Fruit fly (Drosophila melanogaster) whole organism, embryonic: ENCODE measurements around the gene CG10089.
A peak's percentile ranks its signal among the peaks of the same experiment; 100 is the strongest.

Source experiments
- Adf1 ChIP-seq: fragments of 200-800 bp; sonication (Bioruptor generic); IDR thresholded peaks from 2 replicates; pipeline ENCODE4 v1.3.6; 2022; ENCODE audit warnings: missing biosample characterization, missing genetic modification characterization
- Bgb ChIP-seq: fragments of 200-800 bp; sonication (Bioruptor generic); IDR thresholded peaks from 2 replicates; pipeline ENCODE4 v1.3.6; 2022; ENCODE audit warnings: missing biosample characterization, missing genetic modification characterization; ENCODE audit not compliant: partially characterized antibody
- BtbVII ChIP-seq: fragments of 200-800 bp; sonication (Bioruptor generic); optimal IDR thresholded peaks from 3 replicates; lab custom pipeline; 2017; ENCODE audit warnings: missing biosample characterization, mild to moderate bottlenecking, missing genetic modification characterization
- CG10274 ChIP-seq: fragments of 200-800 bp; sonication (Bioruptor generic); optimal IDR thresholded peaks from 3 replicates; lab custom pipeline; 2017; ENCODE audit warnings: missing biosample characterization, mild to moderate bottlenecking, missing genetic modification characterization
- CG10321 ChIP-seq: fragments of 200-800 bp; sonication (Bioruptor generic); IDR thresholded peaks from 2 replicates; pipeline ENCODE4 v1.3.6; 2022; ENCODE audit warnings: missing biosample characterization, missing genetic modification characterization
- CG10543 ChIP-seq: fragments of 200-800 bp; sonication (Bioruptor generic); optimal IDR thresholded peaks from 3 replicates; lab custom pipeline; 2017; ENCODE audit warnings: missing biosample characterization, mild to moderate bottlenecking, missing genetic modification characterization, moderate library complexity
- CG11723 ChIP-seq: fragments of 200-800 bp; sonication (Bioruptor generic); optimal IDR thresholded peaks from 2 replicates; lab custom pipeline; 2017; ENCODE audit warnings: missing biosample characterization, mild to moderate bottlenecking, missing genetic modification characterization
- CG12659 ChIP-seq: fragments of 200-800 bp; sonication (Bioruptor generic); optimal IDR thresholded peaks from 3 replicates; lab custom pipeline; 2017; ENCODE audit warnings: mild to moderate bottlenecking, missing biosample characterization, missing genetic modification reagents, missing genetic modification characterization
- CG12942 ChIP-seq: fragments of 200-800 bp; sonication (Bioruptor generic); optimal IDR thresholded peaks from 3 replicates; lab custom pipeline; 2016; ENCODE audit warnings: missing biosample characterization, missing genetic modification characterization
- CG13287 ChIP-seq: fragments of 200-800 bp; sonication (Bioruptor generic); IDR thresholded peaks from 2 replicates; pipeline ENCODE4 v1.3.6; 2022; ENCODE audit warnings: missing biosample characterization, missing genetic modification characterization; ENCODE audit not compliant: partially characterized antibody
- CG13296 ChIP-seq: fragments of 200-800 bp; sonication (Bioruptor generic); optimal IDR thresholded peaks from 3 replicates; lab custom pipeline; 2018; ENCODE audit warnings: missing biosample characterization, mild to moderate bottlenecking, missing genetic modification characterization
- CG15011 ChIP-seq: fragments of 200-800 bp; sonication (Bioruptor generic); optimal IDR thresholded peaks from 3 replicates; lab custom pipeline; 2018; ENCODE audit warnings: missing biosample characterization, mild to moderate bottlenecking, missing genetic modification characterization
- CG1529 ChIP-seq: fragments of 200-800 bp; sonication (Bioruptor generic); optimal IDR thresholded peaks from 3 replicates; lab custom pipeline; 2018; ENCODE audit warnings: missing biosample characterization, missing genetic modification characterization
- CG31441 ChIP-seq: fragments of 200-800 bp; sonication (Bioruptor generic); IDR thresholded peaks from 2 replicates; pipeline ENCODE4 v1.3.6; 2022; ENCODE audit warnings: missing biosample characterization, missing genetic modification characterization
- CG34376 ChIP-seq: fragments of 200-800 bp; sonication (Bioruptor generic); optimal IDR thresholded peaks from 2 replicates; lab custom pipeline; 2018; ENCODE audit warnings: missing biosample characterization, mild to moderate bottlenecking, missing genetic modification characterization
- CG34422 ChIP-seq: fragments of 200-800 bp; sonication (Bioruptor generic); IDR thresholded peaks from 3 replicates; pipeline ENCODE4 v1.3.6; 2022; ENCODE audit warnings: missing biosample characterization, missing genetic modification characterization
- CG3995 ChIP-seq: fragments of 200-800 bp; sonication (Bioruptor generic); optimal IDR thresholded peaks from 3 replicates; lab custom pipeline; 2016; ENCODE audit warnings: missing biosample characterization, missing genetic modification characterization
- CG42726 ChIP-seq: fragments of 200-800 bp; sonication (Bioruptor generic); IDR thresholded peaks from 2 replicates; pipeline ENCODE4 v1.3.6; 2022; ENCODE audit warnings: missing biosample characterization, missing genetic modification characterization; ENCODE audit not compliant: partially characterized antibody
- CG4424 ChIP-seq: fragments of 200-800 bp; sonication (Bioruptor generic); optimal IDR thresholded peaks from 3 replicates; lab custom pipeline; 2016; ENCODE audit warnings: missing biosample characterization, missing genetic modification characterization
- CG4617 ChIP-seq: fragments of 200-800 bp; sonication (Bioruptor generic); optimal IDR thresholded peaks from 3 replicates; lab custom pipeline; 2016; ENCODE audit warnings: missing biosample characterization, missing genetic modification characterization, borderline replicate concordance
- CG4854 ChIP-seq: fragments of 200-800 bp; sonication (Bioruptor generic); optimal IDR thresholded peaks from 2 replicates; lab custom pipeline; 2016; ENCODE audit warnings: missing biosample characterization, missing genetic modification characterization, inconsistent platforms
- CG8388 ChIP-seq: fragments of 200-800 bp; sonication (Bioruptor generic); optimal IDR thresholded peaks from 2 replicates; lab custom pipeline; 2019; ENCODE audit warnings: missing biosample characterization, mild to moderate bottlenecking, missing genetic modification characterization, moderate library complexity
- Deaf1 ChIP-seq: fragments of 200-800 bp; optimal IDR thresholded peaks from 3 replicates; lab custom pipeline; 2019; ENCODE audit warnings: missing biosample characterization, mild to moderate bottlenecking, missing genetic modification characterization, moderate library complexity
- Dfd ChIP-seq, 2 experiments: fragments of >200 bp; optimal IDR thresholded peaks; 2 replicates each; lab custom pipeline; 2017; ENCODE audit warnings: missing biosample characterization in 2 of 2, missing genetic modification characterization in 2 of 2
- Dp ChIP-seq: fragments of 200-800 bp; sonication (Bioruptor generic); optimal IDR thresholded peaks from 2 replicates; lab custom pipeline; 2018; ENCODE audit warnings: missing biosample characterization, mild to moderate bottlenecking, missing genetic modification characterization, moderate library complexity
- Lhr ChIP-seq: fragments of 200-800 bp; sonication (Bioruptor generic); optimal IDR thresholded peaks from 3 replicates; lab custom pipeline; 2017; ENCODE audit warnings: mild to moderate bottlenecking, missing biosample characterization, missing genetic modification reagents, missing genetic modification characterization
- NFAT ChIP-seq: fragments of 200-800 bp; sonication (Bioruptor generic); IDR thresholded peaks from 2 replicates; pipeline ENCODE4 v1.3.6; 2022; ENCODE audit warnings: missing biosample characterization, missing genetic modification characterization
- abd-A ChIP-seq: fragments of 200-800 bp; sonication (Bioruptor generic); optimal IDR thresholded peaks from 3 replicates; lab custom pipeline; 2019; ENCODE audit warnings: missing biosample characterization, mild to moderate bottlenecking, missing genetic modification characterization, moderate library complexity
- bbx ChIP-seq: fragments of 200-800 bp; sonication (Bioruptor generic); IDR thresholded peaks from 2 replicates; pipeline ENCODE4 v1.3.6; 2022; ENCODE audit warnings: missing biosample characterization, missing genetic modification characterization; ENCODE audit not compliant: partially characterized antibody
- chinmo ChIP-seq: fragments of 200-800 bp; sonication (Bioruptor generic); IDR thresholded peaks from 4 replicates; pipeline ENCODE4 v1.3.6; 2022; ENCODE audit warnings: missing biosample characterization, missing genetic modification characterization; ENCODE audit not compliant: partially characterized antibody
- ci ChIP-seq: fragments of 200-800 bp; sonication (Bioruptor generic); IDR thresholded peaks from 3 replicates; pipeline ENCODE4 v1.3.6; 2022; ENCODE audit warnings: missing biosample characterization, missing genetic modification characterization
- disco-r ChIP-seq: fragments of 200-800 bp; sonication (Bioruptor generic); optimal IDR thresholded peaks from 2 replicates; lab custom pipeline; 2016; ENCODE audit warnings: missing biosample characterization, missing genetic modification characterization
- dysf ChIP-seq: fragments of 200-800 bp; sonication (Bioruptor generic); IDR thresholded peaks from 3 replicates; pipeline ENCODE4 v1.3.6; 2022; ENCODE audit warnings: missing biosample characterization, missing genetic modification characterization
- emc ChIP-seq: fragments of 200-800 bp; sonication (Bioruptor generic); optimal IDR thresholded peaks from 2 replicates; lab custom pipeline; 2016; ENCODE audit warnings: missing biosample characterization, missing genetic modification characterization
- ewg ChIP-seq: fragments of 200-800 bp; sonication (Bioruptor generic); optimal IDR thresholded peaks from 3 replicates; lab custom pipeline; 2017; ENCODE audit warnings: mild to moderate bottlenecking, missing biosample characterization, missing genetic modification reagents, missing genetic modification characterization
- eyg ChIP-seq: fragments of 200-800 bp; sonication (Bioruptor generic); optimal IDR thresholded peaks from 3 replicates; lab custom pipeline; 2016; ENCODE audit warnings: missing biosample characterization, missing genetic modification characterization
- ftz-f1 ChIP-seq: fragments of 200-800 bp; sonication (Bioruptor generic); optimal IDR thresholded peaks from 2 replicates; lab custom pipeline; 2016; ENCODE audit warnings: missing biosample characterization, missing genetic modification characterization
- ind ChIP-seq: fragments of 200-800 bp; sonication (Bioruptor generic); optimal IDR thresholded peaks from 3 replicates; lab custom pipeline; 2016; ENCODE audit warnings: missing biosample characterization, missing genetic modification characterization
- inv ChIP-seq: fragments of 200-800 bp; sonication (Bioruptor generic); IDR thresholded peaks from 2 replicates; pipeline ENCODE4 v1.3.6; 2022; ENCODE audit warnings: missing biosample characterization, missing genetic modification characterization; ENCODE audit not compliant: partially characterized antibody
- lmd ChIP-seq: fragments of 200-800 bp; sonication (Bioruptor generic); IDR thresholded peaks from 2 replicates; pipeline ENCODE4 v1.3.6; 2022; ENCODE audit warnings: missing biosample characterization, missing genetic modification characterization
- mld ChIP-seq: fragments of 200-800 bp; sonication (Bioruptor generic); IDR thresholded peaks from 3 replicates; pipeline ENCODE4 v1.3.6; 2022; ENCODE audit warnings: missing biosample characterization, missing genetic modification characterization; ENCODE audit not compliant: partially characterized antibody
- nmo ChIP-seq: fragments of 200-800 bp; sonication (Bioruptor generic); optimal IDR thresholded peaks from 2 replicates; lab custom pipeline; 2018; ENCODE audit warnings: missing biosample characterization, mild to moderate bottlenecking, missing genetic modification characterization, moderate library complexity
- oc ChIP-seq: fragments of 200-800 bp; sonication (Bioruptor generic); optimal IDR thresholded peaks from 2 replicates; lab custom pipeline; 2018; ENCODE audit warnings: missing biosample characterization, mild to moderate bottlenecking, missing genetic modification characterization, moderate library complexity
- pzg ChIP-seq: fragments of 200-800 bp; sonication (Bioruptor generic); optimal IDR thresholded peaks from 3 replicates; lab custom pipeline; 2018; ENCODE audit warnings: missing biosample characterization, mild to moderate bottlenecking, missing genetic modification characterization, moderate library complexity
- sr ChIP-seq: fragments of 200-800 bp; sonication (Bioruptor generic); IDR thresholded peaks from 3 replicates; pipeline ENCODE4 v1.3.6; 2022; ENCODE audit warnings: missing biosample characterization, missing genetic modification characterization
- sug ChIP-seq: fragments of 200-800 bp; optimal IDR thresholded peaks from 2 replicates; lab custom pipeline; 2019; ENCODE audit warnings: missing biosample characterization, mild to moderate bottlenecking, missing genetic modification characterization, moderate library complexity
- tio ChIP-seq: fragments of 200-800 bp; sonication (Bioruptor generic); optimal IDR thresholded peaks from 2 replicates; lab custom pipeline; 2017; ENCODE audit warnings: missing biosample characterization, missing genetic modification characterization, inconsistent platforms
- vvl ChIP-seq: fragments of 200-800 bp; sonication (Bioruptor generic); IDR thresholded peaks from 2 replicates; pipeline ENCODE4 v1.3.6; 2022; ENCODE audit warnings: missing biosample characterization, missing genetic modification characterization
- z ChIP-seq: fragments of 200-800 bp; sonication (Bioruptor generic); IDR thresholded peaks from 3 replicates; pipeline ENCODE4 v1.3.6; 2022; ENCODE audit warnings: missing biosample characterization, missing genetic modification characterization

The CG10089 gene

dm6 chr3L:13494363-13495015, 19.9 kb upstream of the CG10089 start (continued):
- no peak for TF ChIP-seq CG4424
- no peak for TF ChIP-seq ind (GFP tag; lab: Kevin White, UChicago)
- no peak for TF ChIP-seq tio (GFP tag; lab: Kevin White, UChicago)
- peak; percentile 39; the same call in 1 of the 2 replicates for TF ChIP-seq Bgb (GFP tag; lab: Robert Waterston, UW)
- peak; percentile 82 for TF ChIP-seq abd-A (tag; lab: Kevin White, UChicago)
- no peak for TF ChIP-seq CG3995 (GFP tag; lab: Kevin White, UChicago)
- TF ChIP-seq z (GFP tag; lab: Robert Waterston, UW) = no peak
- peak; percentile 64; the same call in 1 of the 4 replicates for TF ChIP-seq chinmo (GFP tag; lab: Robert Waterston, UW)
- peak; percentile 47; the same call in 1 of the 2 replicates for TF ChIP-seq NFAT (GFP tag; lab: Robert Waterston, UW)
- TF ChIP-seq Deaf1 = peak; percentile 96
- no peak for TF ChIP-seq Dp (GFP tag; lab: Kevin White, UChicago)
- TF ChIP-seq lmd (GFP tag; lab: Robert Waterston, UW) = no peak
- no peak for TF ChIP-seq CG31441 (GFP tag; lab: Robert Waterston, UW)
- TF ChIP-seq sug (tag; lab: Kevin White, UChicago) = peak; percentile 17
- TF ChIP-seq CG15011 (GFP tag; lab: Kevin White, UChicago) = no peak
- TF ChIP-seq oc (tag; lab: Kevin White, UChicago) = peak; percentile 28
- no peak for TF ChIP-seq Dfd (GFP tag; optimal IDR thresholded peaks at IDR 0.05; lab: Kevin White, UChicago)
- peak; percentile 25; the same call in 1 of the 2 replicates for TF ChIP-seq Adf1 (GFP tag; lab: Robert Waterston, UW)
- TF ChIP-seq CG34422 (GFP tag; lab: Robert Waterston, UW) = 0 out of 3 replicates have a peak, but pooled peaks have one; percentile 18
- no peak for TF ChIP-seq mld (GFP tag; lab: Robert Waterston, UW)
- TF ChIP-seq CG13287 (GFP tag; lab: Robert Waterston, UW) = no peak
- no peak for TF ChIP-seq CG10321
- TF ChIP-seq CG4617 (GFP tag; lab: Kevin White, UChicago) = no peak
- peak; percentile 66 for TF ChIP-seq CG10543 (GFP tag; lab: Kevin White, UChicago)
- TF ChIP-seq CG8388 = no peak
- no peak for TF ChIP-seq CG1529 (GFP tag; lab: Kevin White, UChicago)
- TF ChIP-seq disco-r (GFP tag; lab: Kevin White, UChicago) = no peak
- peak; percentile 53 for TF ChIP-seq vvl (GFP tag; lab: Robert Waterston, UW)
- TF ChIP-seq pzg (GFP tag; lab: Kevin White, UChicago) = no peak
- TF ChIP-seq CG34376 (GFP tag; lab: Kevin White, UChicago) = peak; percentile 31
- peak; percentile 34; the same call in 1 of the 2 replicates for TF ChIP-seq bbx (GFP tag; lab: Robert Waterston, UW)
- no peak for TF ChIP-seq CG12942 (GFP tag; lab: Kevin White, UChicago)
- TF ChIP-seq CG12659 = no peak
- 0 out of 3 replicates have a peak, but pooled peaks have one; percentile 20 for TF ChIP-seq dysf (GFP tag; lab: Robert Waterston, UW)
- no peak for TF ChIP-seq CG10274
- TF ChIP-seq CG13296 (GFP tag; lab: Kevin White, UChicago) = peak; percentile 1
- no peak for TF ChIP-seq eyg (GFP tag; lab: Kevin White, UChicago)
- 0 out of 3 replicates have a peak, but pooled peaks have one; percentile 15 for TF ChIP-seq sr (GFP tag; lab: Robert Waterston, UW)
- peak; percentile 45; the same call in 2 of the 3 replicates for TF ChIP-seq ci (GFP tag; lab: Robert Waterston, UW)
- no peak for TF ChIP-seq emc
- no peak for TF ChIP-seq CG4854
- TF ChIP-seq ftz-f1 (GFP tag; lab: Kevin White, UChicago) = peak; percentile 1
- no peak for TF ChIP-seq ewg (GFP tag; lab: Kevin White, UChicago)
- no peak for TF ChIP-seq nmo
- peak; percentile 46; the same call in 1 of the 2 replicates for TF ChIP-seq CG42726
- peak; percentile 21 for TF ChIP-seq BtbVII (GFP tag; lab: Kevin White, UChicago)
- TF ChIP-seq inv = no peak
- no peak for TF ChIP-seq Lhr (GFP tag; lab: Kevin White, UChicago)
- TF ChIP-seq CG11723 (GFP tag; lab: Kevin White, UChicago) = no peak
